Worm (Caenorhabditis elegans): ENCODE results near the gene srg-48.

The srg-48 gene

ce11 chrIV:7047762-7048178 is 24.4 kb upstream of the srg-48 start:
- TF ChIP-seq ZK185.1 (tag; optimal IDR thresholded peaks at IDR 0.05; ENCODE audit: poor library complexity, severe bottlenecking) (peak; percentile 70), B0261.1 (tag; optimal IDR thresholded peaks at IDR 0.05) (no peak), ama-1 (optimal IDR thresholded peaks at IDR 0.05) (peak; percentile 62), ama-1 (GFP tag; optimal IDR thresholded peaks at IDR 0.05) (no peak), nhr-90 (tag; optimal IDR thresholded peaks at IDR 0.05) (peak; percentile 5), let-607 (tag; optimal IDR thresholded peaks at IDR 0.05) (peak; percentile 3 to 43), tbp1 (GFP tag; optimal IDR thresholded peaks at IDR 0.05) (peak; percentile 40), B0019.2 (GFP tag; conservative IDR thresholded peaks at IDR 0.05) (no peak), ztf-6 (GFP tag; IDR thresholded peaks at IDR 0.05) (no peak), ztf-25 (GFP tag; IDR thresholded peaks at IDR 0.05) (no peak), C06A6.2 (GFP tag; conservative IDR thresholded peaks at IDR 0.05) (0 out of 2 replicates have a peak, but pooled peaks have one; percentile 36), ztf-22 (GFP tag; optimal IDR thresholded peaks at IDR 0.05) (peak; percentile 75), ccch-3 (GFP tag; optimal IDR thresholded peaks at IDR 0.05) (no peak), ceh-40 (GFP tag; IDR thresholded peaks at IDR 0.05) (no peak), rec-8 (tag; optimal IDR thresholded peaks at IDR 0.05) (no peak), F33H1.4 (GFP tag; IDR thresholded peaks at IDR 0.05) (no peak), F57A8.1 (GFP tag; optimal IDR thresholded peaks at IDR 0.05) (no peak), chd-7 (tag; optimal IDR thresholded peaks at IDR 0.05) (peak; percentile 83), attf-5 (GFP tag; optimal IDR thresholded peaks at IDR 0.05) (peak; percentile 73), aptf-2 (GFP tag; conservative IDR thresholded peaks at IDR 0.05) (no peak), lin-40 (tag; optimal IDR thresholded peaks at IDR 0.05) (peak; percentile 74), F57C9.4 (tag; optimal IDR thresholded peaks at IDR 0.05) (no peak), Y56A3A.18 (GFP tag; IDR thresholded peaks at IDR 0.05) (0 out of 2 replicates have a peak, but pooled peaks have one; percentile 24), lin-54 (GFP tag; optimal IDR thresholded peaks at IDR 0.05) (peak; percentile 39), let-526 (GFP tag; IDR thresholded peaks at IDR 0.05) (peak; percentile 6; the same call in 1 of the 2 replicates), C17E4.6 (GFP tag; IDR thresholded peaks at IDR 0.05) (no peak), lag-1 (GFP tag; IDR thresholded peaks at IDR 0.05) (no peak), B0336.3 (GFP tag; IDR thresholded peaks at IDR 0.05) (peak; percentile 48; the same call in 1 of the 2 replicates), him-1 (tag; optimal IDR thresholded peaks at IDR 0.05) (no peak), repo-1 (tag; optimal IDR thresholded peaks at IDR 0.05) (peak; percentile 26), F37B4.10 (GFP tag; IDR thresholded peaks at IDR 0.05) (no peak), lsl-1 (GFP tag; optimal IDR thresholded peaks at IDR 0.05) (no peak), Y67H2A.10 (GFP tag; conservative IDR thresholded peaks at IDR 0.05) (no peak), die-1 (tag; optimal IDR thresholded peaks at IDR 0.05) (no peak), egl-44 (GFP tag; IDR thresholded peaks at IDR 0.05) (0 out of 2 replicates have a peak, but pooled peaks have one; percentile 8), D2030.7 (GFP tag; IDR thresholded peaks at IDR 0.05) (no peak), F52B5.7 (tag; optimal IDR thresholded peaks at IDR 0.05) (no peak), snpc-3.4 (tag; optimal IDR thresholded peaks at IDR 0.05) (no peak), Y53G8AR.9 (GFP tag; conservative IDR thresholded peaks at IDR 0.05) (0 out of 2 replicates have a peak, but pooled peaks have one; percentile 19), ceh-91 (GFP tag; IDR thresholded peaks at IDR 0.05) (no peak), sptf-2 (GFP tag; optimal IDR thresholded peaks at IDR 0.05) (no peak), madf-6 (GFP tag; IDR thresholded peaks at IDR 0.05) (no peak), rcor-1 (GFP tag; IDR thresholded peaks at IDR 0.05) (no peak), akir-1 (GFP tag; optimal IDR thresholded peaks at IDR 0.05) (no peak), K11D2.4 (GFP tag; IDR thresholded peaks at IDR 0.05) (peak; percentile 39; the same call in 1 of the 2 replicates), ztf-26 (tag; optimal IDR thresholded peaks at IDR 0.05) (peak; percentile 62), atf-7 (tag; optimal IDR thresholded peaks at IDR 0.05) (peak; percentile 54), nhr-80 (tag; optimal IDR thresholded peaks at IDR 0.05) (peak; percentile 84), F22D6.2 (tag; optimal IDR thresholded peaks at IDR 0.05) (peak; percentile 40)

Data from whole organism, young adult.